Worm (Caenorhabditis elegans) whole organism, L4 larva: ENCODE results near the gene trap-4.

ENCODE experiments used
- F26F4.8 ChIP-seq: fragments of 200-800 bp; sonication (Bioruptor generic); conservative IDR thresholded peaks from 2 replicates; pipeline ENCODE4 v1.3.6; 2022; ENCODE audit warnings: missing genetic modification characterization, missing compliant biosample characterization
- F49E8.2 ChIP-seq: sonication (generic microtip); optimal IDR thresholded peaks from 2 replicates; lab custom pipeline; 2016; ENCODE audit warnings: missing compliant biosample characterization, mild to moderate bottlenecking, missing genetic modification characterization, borderline replicate concordance
- T20F7.1 ChIP-seq: fragments of 200-800 bp; sonication (Bioruptor generic); optimal IDR thresholded peaks from 2 replicates; lab custom pipeline; 2018; ENCODE audit warnings: mild to moderate bottlenecking, missing genetic modification characterization, missing compliant biosample characterization
- T26A8.4 ChIP-seq: fragments of 200-800 bp; sonication (Bioruptor generic); IDR thresholded peaks from 2 replicates; pipeline ENCODE4 v1.3.6; 2022; ENCODE audit warnings: missing genetic modification characterization, missing compliant biosample characterization
- Y48G9A.11 ChIP-seq: fragments of 200-800 bp; sonication (Bioruptor generic); IDR thresholded peaks from 2 replicates; pipeline ENCODE4 v1.3.6; 2022; ENCODE audit warnings: missing genetic modification reagents, missing genetic modification characterization, missing compliant biosample characterization
- Y75B8A.6 ChIP-seq: fragments of 200-800 bp; sonication (Bioruptor generic); IDR thresholded peaks from 2 replicates; pipeline ENCODE4 v1.3.6; 2022; ENCODE audit warnings: missing genetic modification reagents, missing genetic modification characterization, missing compliant biosample characterization
- ZK337.2 ChIP-seq: fragments of 200-800 bp; sonication (Bioruptor generic); IDR thresholded peaks from 2 replicates; pipeline ENCODE4 v1.3.6; 2022; ENCODE audit warnings: missing genetic modification reagents, missing genetic modification characterization, missing compliant biosample characterization
- cey-2 ChIP-seq: sonication (generic microtip); optimal IDR thresholded peaks from 3 replicates; lab custom pipeline; 2017; ENCODE audit warnings: missing genetic modification characterization, mild to moderate bottlenecking, missing compliant biosample characterization, antibody characterized with exemption, borderline replicate concordance; ENCODE audit not compliant: insufficient read depth
- ctbp-1 ChIP-seq: fragments of 200-800 bp; sonication (Bioruptor generic); IDR thresholded peaks from 2 replicates; pipeline ENCODE4 v1.3.6; 2022; ENCODE audit warnings: missing genetic modification reagents, missing genetic modification characterization, missing compliant biosample characterization
- dmd-6 ChIP-seq: fragments of 200-800 bp; sonication (Bioruptor generic); IDR thresholded peaks from 2 replicates; pipeline ENCODE4 v1.3.6; 2022; ENCODE audit warnings: missing genetic modification reagents, missing genetic modification characterization, missing compliant biosample characterization
- dpl-1 ChIP-seq: fragments of 150-350 bp; optimal IDR thresholded peaks from 2 replicates; lab custom pipeline; 2014; ENCODE audit warnings: missing biosample characterization, missing genetic modification reagents, missing genetic modification characterization
- duxl-1 ChIP-seq: sonication (generic microtip); optimal IDR thresholded peaks from 2 replicates; lab custom pipeline; 2016; ENCODE audit warnings: mild to moderate bottlenecking, missing genetic modification characterization, moderate library complexity, missing compliant biosample characterization; ENCODE audit not compliant: poor library complexity
- hlh-11 ChIP-seq: fragments of 200-800 bp; sonication (Bioruptor generic); optimal IDR thresholded peaks from 2 replicates; lab custom pipeline; 2018; ENCODE audit warnings: mild to moderate bottlenecking, missing genetic modification characterization, missing compliant biosample characterization
- lin-38 ChIP-seq: fragments of 200-800 bp; sonication (Bioruptor generic); IDR thresholded peaks from 2 replicates; pipeline ENCODE4 v1.3.6; 2022; ENCODE audit warnings: missing genetic modification reagents, missing genetic modification characterization, missing compliant biosample characterization
- lin-39 ChIP-seq: fragments of 150-350 bp; optimal IDR thresholded peaks from 2 replicates; lab custom pipeline; 2014; ENCODE audit warnings: missing biosample characterization, missing genetic modification reagents, missing genetic modification characterization
- madf-5 ChIP-seq, 2 experiments: fragments of 200-800 bp; sonication (Bioruptor generic); IDR thresholded peaks; 2 replicates each; pipeline ENCODE4 v1.3.6; 2022; ENCODE audit warnings: missing compliant biosample characterization in 2 of 2, missing genetic modification characterization in 2 of 2
- mdl-1 ChIP-seq, 2 experiments: fragments of 150-350 bp in 1 of 2; sonication (generic microtip) in 1 of 2; optimal IDR thresholded peaks; 2 replicates each; lab custom pipeline; 2014 to 2017; ENCODE audit warnings: missing biosample characterization in 2 of 2, missing genetic modification characterization in 2 of 2
- mdt-29 ChIP-seq: fragments of 200-800 bp; sonication (Bioruptor generic); IDR thresholded peaks from 2 replicates; pipeline ENCODE4 v1.3.6; 2022; ENCODE audit warnings: missing genetic modification reagents, missing genetic modification characterization, missing compliant biosample characterization
- mxl-3 ChIP-seq: fragments of 200-800 bp; sonication (Bioruptor generic); optimal IDR thresholded peaks from 2 replicates; lab custom pipeline; 2018; ENCODE audit warnings: mild to moderate bottlenecking, missing genetic modification characterization, missing compliant biosample characterization
- nhr-102 ChIP-seq: sonication (generic microtip); optimal IDR thresholded peaks from 2 replicates; lab custom pipeline; 2016; ENCODE audit warnings: mild to moderate bottlenecking, missing genetic modification characterization, moderate library complexity, missing compliant biosample characterization
- nhr-11 ChIP-seq: fragments of 150-350 bp; optimal IDR thresholded peaks from 2 replicates; lab custom pipeline; 2014; ENCODE audit warnings: missing biosample characterization, missing genetic modification characterization
- nhr-111 ChIP-seq: fragments of 200-800 bp; sonication (Bioruptor generic); optimal IDR thresholded peaks from 2 replicates; lab custom pipeline; 2018; ENCODE audit warnings: mild to moderate bottlenecking, missing genetic modification characterization, missing compliant biosample characterization
- nhr-42 ChIP-seq: fragments of 200-800 bp; sonication (Bioruptor generic); IDR thresholded peaks from 2 replicates; pipeline ENCODE4 v1.3.6; 2022; ENCODE audit warnings: missing genetic modification characterization, missing compliant biosample characterization
- nhr-48 ChIP-seq: sonication (generic microtip); optimal IDR thresholded peaks from 2 replicates; lab custom pipeline; 2016; ENCODE audit warnings: mild to moderate bottlenecking, missing genetic modification characterization, missing compliant biosample characterization
- nhr-76 ChIP-seq: fragments of 150-350 bp; optimal IDR thresholded peaks from 2 replicates; lab custom pipeline; 2014; ENCODE audit warnings: missing biosample characterization, missing genetic modification characterization
- pqm-1 ChIP-seq: sonication (generic microtip); optimal IDR thresholded peaks from 2 replicates; lab custom pipeline; 2017; ENCODE audit warnings: missing biosample characterization, missing genetic modification characterization
- sdz-12 ChIP-seq: fragments of 200-800 bp; sonication (Bioruptor generic); optimal IDR thresholded peaks from 2 replicates; lab custom pipeline; 2018; ENCODE audit warnings: mild to moderate bottlenecking, missing genetic modification characterization, missing compliant biosample characterization
- set-16 ChIP-seq: fragments of 200-800 bp; sonication (Bioruptor generic); IDR thresholded peaks from 2 replicates; pipeline ENCODE4 v1.3.6; 2022; ENCODE audit warnings: missing genetic modification reagents, missing genetic modification characterization, missing compliant biosample characterization
- snpc-1.2 ChIP-seq: fragments of 200-800 bp; sonication (Bioruptor generic); IDR thresholded peaks from 2 replicates; pipeline ENCODE4 v1.3.6; 2022; ENCODE audit warnings: missing genetic modification reagents, missing genetic modification characterization, missing compliant biosample characterization
- spr-3 ChIP-seq: fragments of 200-800 bp; sonication (Bioruptor generic); optimal IDR thresholded peaks from 2 replicates; lab custom pipeline; 2018; ENCODE audit warnings: mild to moderate bottlenecking, missing genetic modification characterization, missing compliant biosample characterization
- vab-7 ChIP-seq: fragments of 200-800 bp; sonication (Bioruptor generic); IDR thresholded peaks from 2 replicates; pipeline ENCODE4 v1.3.6; 2022; ENCODE audit warnings: missing genetic modification reagents, missing genetic modification characterization, missing compliant biosample characterization
- zfp-3 ChIP-seq: fragments of 200-800 bp; sonication (Bioruptor generic); conservative IDR thresholded peaks from 2 replicates; pipeline ENCODE4 v1.3.6; 2022; ENCODE audit warnings: missing genetic modification reagents, missing genetic modification characterization, missing compliant biosample characterization
- zip-11 ChIP-seq: fragments of 200-800 bp; sonication (Bioruptor generic); IDR thresholded peaks from 2 replicates; pipeline ENCODE4 v1.3.6; 2022; ENCODE audit warnings: missing genetic modification characterization, missing compliant biosample characterization
- ztf-11 ChIP-seq: fragments of 150-350 bp; optimal IDR thresholded peaks from 2 replicates; lab custom pipeline; 2014; ENCODE audit warnings: missing biosample characterization, missing genetic modification characterization
- ztf-7 ChIP-seq: fragments of 150-350 bp; optimal IDR thresholded peaks from 2 replicates; lab custom pipeline; 2014; ENCODE audit warnings: missing biosample characterization, missing genetic modification characterization

trap-4 gene

ce11 chrIII:11900022-11900421 is 20.5 kb upstream of the trap-4 start:
- no peak for TF ChIP-seq nhr-48 (tag; lab: Kevin White, UChicago)
- no peak for TF ChIP-seq sdz-12 (GFP tag; lab: Kevin White, UChicago)
- TF ChIP-seq madf-5 (GFP tag; IDR thresholded peaks at IDR 0.05; lab: Robert Waterston, UW) = no peak
- TF ChIP-seq ZK337.2 = no peak
- TF ChIP-seq nhr-76 = no peak

ce11 chrIII:11902782-11903181 is 17.8 kb upstream of the trap-4 start:
- TF ChIP-seq set-16 (GFP tag; lab: Robert Waterston, UW) (peak; percentile 79), hlh-11 (no peak)

ce11 chrIII:11907177-11907576 is 13.4 kb upstream of the trap-4 start, which contains the start of gene sdz-33:
TSS of gene sdz-33 (plus strand) at chrIII:11907477.
- no peak for TF ChIP-seq nhr-42 (GFP tag; lab: Robert Waterston, UW)
- no peak for TF ChIP-seq dpl-1
- TF ChIP-seq nhr-11 (tag; lab: Kevin White, UChicago) = no peak
- TF ChIP-seq T20F7.1 (GFP tag; lab: Kevin White, UChicago) = no peak
- TF ChIP-seq zfp-3 (GFP tag; lab: Robert Waterston, UW) = no peak
- TF ChIP-seq mxl-3 = no peak
- TF ChIP-seq mdl-1 (tag; optimal IDR thresholded peaks at IDR 0.05; lab: Kevin White, UChicago) = no peak
- TF ChIP-seq nhr-48 (tag; lab: Kevin White, UChicago) = no peak
- TF ChIP-seq F26F4.8 (GFP tag; lab: Robert Waterston, UW) = no peak
- TF ChIP-seq Y75B8A.6 (GFP tag; lab: Robert Waterston, UW) = no peak
- TF ChIP-seq pqm-1 (tag; lab: Kevin White, UChicago) = no peak
- TF ChIP-seq lin-39 (tag; lab: Kevin White, UChicago) = no peak
- TF ChIP-seq cey-2 (tag; lab: Kevin White, UChicago) = no peak
- TF ChIP-seq, all 104 proteins: peak for 0

- no peak for TF ChIP-seq spr-3
- no peak for TF ChIP-seq zip-11 (GFP tag; lab: Robert Waterston, UW)
- TF ChIP-seq dpl-1 = no peak
- TF ChIP-seq nhr-111 (GFP tag; lab: Kevin White, UChicago) = no peak
- no peak for TF ChIP-seq set-16 (GFP tag; lab: Robert Waterston, UW)
- no peak for TF ChIP-seq ztf-11
- TF ChIP-seq vab-7 (GFP tag; lab: Robert Waterston, UW) = no peak
- no peak for TF ChIP-seq duxl-1 (tag; lab: Kevin White, UChicago)
- no peak for TF ChIP-seq dmd-6 (GFP tag; lab: Robert Waterston, UW)
- TF ChIP-seq pqm-1 (tag; lab: Kevin White, UChicago) = no peak
- TF ChIP-seq lin-38 (GFP tag; lab: Robert Waterston, UW) = no peak
- TF ChIP-seq F49E8.2 (tag; lab: Kevin White, UChicago) = no peak
- TF ChIP-seq mdt-29 (GFP tag; lab: Robert Waterston, UW) = no peak
- TF ChIP-seq nhr-102 (tag; lab: Kevin White, UChicago) = no peak
- no peak for TF ChIP-seq snpc-1.2 (GFP tag; lab: Robert Waterston, UW)
- TF ChIP-seq ctbp-1 (GFP tag; lab: Robert Waterston, UW) = no peak
- TF ChIP-seq Y48G9A.11 = no peak
- TF ChIP-seq T26A8.4 (GFP tag; lab: Robert Waterston, UW) = no peak
- no peak for TF ChIP-seq nhr-11 (tag; lab: Kevin White, UChicago)
- TF ChIP-seq ztf-7 (tag; lab: Kevin White, UChicago) = no peak
- TF ChIP-seq, all 104 proteins: peak for 0
Measured at ce11 chrIII:11908660-11909059, 11.9 kb upstream of the trap-4 start, which contains the start of gene fbxb-24. TSS of gene fbxb-24 (plus strand) at chrIII:11908960.
